Fruit fly (Drosophila melanogaster) whole organism, wandering third instar larva: ENCODE data around the gene Dsor1.

Experiments used
- Abd-B ChIP-seq: fragments of >200 bp; optimal IDR thresholded peaks from 2 replicates; lab custom pipeline; 2017; ENCODE audit warnings: missing biosample characterization, missing genetic modification characterization
- CG32264 ChIP-seq: fragments of 200-800 bp; sonication (Bioruptor generic); optimal IDR thresholded peaks from 2 replicates; lab custom pipeline; 2016; ENCODE audit warnings: missing biosample characterization, missing genetic modification characterization
- CG9705 ChIP-seq: fragments of 200-800 bp; sonication (Bioruptor generic); optimal IDR thresholded peaks from 2 replicates; lab custom pipeline; 2018; ENCODE audit warnings: missing biosample characterization, mild to moderate bottlenecking, missing genetic modification characterization
- CrebA ChIP-seq: fragments of 200-800 bp; sonication (Bioruptor generic); optimal IDR thresholded peaks from 2 replicates; lab custom pipeline; 2016; ENCODE audit warnings: missing biosample characterization, mild to moderate bottlenecking, missing genetic modification characterization, borderline replicate concordance
- Dfd ChIP-seq: fragments of >200 bp; optimal IDR thresholded peaks from 2 replicates; lab custom pipeline; 2017; ENCODE audit warnings: missing biosample characterization, missing genetic modification characterization
- Dif ChIP-seq: fragments of 200-275, 200-300 bp; sonication (Bioruptor generic); optimal IDR thresholded peaks from 2 replicates; lab custom pipeline; 2018; ENCODE audit warnings: missing biosample characterization, missing genetic modification characterization; ENCODE audit not compliant: partially characterized antibody
- GATAd ChIP-seq: sonication (Bioruptor generic); optimal IDR thresholded peaks from 2 replicates; lab custom pipeline; 2016; ENCODE audit warnings: missing biosample characterization, missing genetic modification characterization
- HLH106 ChIP-seq: fragments of 200-800 bp; optimal IDR thresholded peaks from 3 replicates; lab custom pipeline; 2019; ENCODE audit warnings: missing biosample characterization, mild to moderate bottlenecking, missing genetic modification characterization, moderate library complexity
- Hnf4 ChIP-seq: fragments of 200-800 bp; sonication (Bioruptor generic); optimal IDR thresholded peaks from 2 replicates; lab custom pipeline; 2016; ENCODE audit warnings: missing biosample characterization, mild to moderate bottlenecking, missing genetic modification characterization
- Hr78 ChIP-seq: fragments of >200 bp; optimal IDR thresholded peaks from 2 replicates; lab custom pipeline; 2017; ENCODE audit warnings: missing biosample characterization, missing genetic modification characterization
- Hr83 ChIP-seq: fragments of 200-300 bp; sonication (Bioruptor generic); optimal IDR thresholded peaks from 2 replicates; lab custom pipeline; 2016; ENCODE audit warnings: missing biosample characterization, mild to moderate bottlenecking, missing genetic modification characterization, moderate library complexity; ENCODE audit not compliant: poor library complexity, severe bottlenecking
- Mio ChIP-seq: sonication (Bioruptor generic); optimal IDR thresholded peaks from 2 replicates; lab custom pipeline; 2016; ENCODE audit warnings: missing biosample characterization, missing genetic modification characterization
- Myc ChIP-seq: fragments of >200 bp; optimal IDR thresholded peaks from 2 replicates; lab custom pipeline; 2017
- OdsH ChIP-seq: fragments of 200-800 bp; sonication (Bioruptor generic); optimal IDR thresholded peaks from 2 replicates; lab custom pipeline; 2016; ENCODE audit warnings: missing biosample characterization, mild to moderate bottlenecking, missing genetic modification characterization
- Rel ChIP-seq, 2 experiments: fragments of 200-800 bp; sonication (Bioruptor generic) in 1 of 2; optimal IDR thresholded peaks; 2 replicates in 1 of 2; 3 replicates in 1 of 2; lab custom pipeline; 2016 to 2019; ENCODE audit warnings: mild to moderate bottlenecking in 2 of 2, missing biosample characterization in 2 of 2, missing genetic modification characterization in 2 of 2, moderate library complexity in 1 of 2
- Sp1 ChIP-seq: fragments of 200-800 bp; sonication (Bioruptor generic); optimal IDR thresholded peaks from 3 replicates; lab custom pipeline; 2019; ENCODE audit warnings: missing biosample characterization, mild to moderate bottlenecking, missing genetic modification characterization, moderate library complexity
- Vsx2 ChIP-seq: fragments of 200-300, 225-300 bp; sonication (Bioruptor generic); optimal IDR thresholded peaks from 2 replicates; lab custom pipeline; 2018; ENCODE audit warnings: missing biosample characterization, missing genetic modification characterization; ENCODE audit not compliant: partially characterized antibody
- br ChIP-seq: fragments of 200-800 bp; sonication (Bioruptor generic); optimal IDR thresholded peaks from 2 replicates; lab custom pipeline; 2016; ENCODE audit warnings: missing biosample characterization, missing genetic modification characterization
- dl ChIP-seq, 2 experiments: fragments of 175-275, 200-275 bp in 1 of 2; fragments of 200-275 bp in 1 of 2; sonication (Bioruptor generic); optimal IDR thresholded peaks; lab custom pipeline; 2018; ENCODE audit warnings: mild to moderate bottlenecking in 2 of 2, missing biosample characterization in 2 of 2, missing genetic modification characterization in 2 of 2, moderate library complexity in 2 of 2; ENCODE audit not compliant: partially characterized antibody in 2 of 2, insufficient read depth in 1 of 2
- dmrt93B ChIP-seq: fragments of 200-800 bp; sonication (Bioruptor generic); optimal IDR thresholded peaks from 2 replicates; lab custom pipeline; 2018; ENCODE audit warnings: missing biosample characterization, mild to moderate bottlenecking, missing genetic modification characterization
- dsf ChIP-seq: sonication (Bioruptor generic); optimal IDR thresholded peaks from 2 replicates; lab custom pipeline; 2016; ENCODE audit warnings: missing biosample characterization, missing genetic modification characterization, borderline replicate concordance
- ey ChIP-seq: fragments of 200-800 bp; sonication (Bioruptor generic); optimal IDR thresholded peaks from 2 replicates; lab custom pipeline; 2016; ENCODE audit warnings: missing biosample characterization, missing genetic modification characterization
- h ChIP-seq: fragments of 200-800 bp; sonication (Bioruptor generic); optimal IDR thresholded peaks from 3 replicates; lab custom pipeline; 2016; ENCODE audit warnings: missing biosample characterization, mild to moderate bottlenecking, missing genetic modification characterization
- jim ChIP-seq: fragments of 175-275, 200-325 bp; sonication (Bioruptor generic); optimal IDR thresholded peaks from 2 replicates; lab custom pipeline; 2016; ENCODE audit warnings: missing biosample characterization, mild to moderate bottlenecking, missing genetic modification characterization
- lola ChIP-seq: fragments of >200 bp; optimal IDR thresholded peaks from 2 replicates; lab custom pipeline; 2017; ENCODE audit warnings: missing biosample characterization, missing genetic modification characterization
- pan ChIP-seq: fragments of >200 bp; optimal IDR thresholded peaks from 2 replicates; lab custom pipeline; 2017
- psq ChIP-seq: fragments of 200-800 bp; sonication (Bioruptor generic); optimal IDR thresholded peaks from 3 replicates; lab custom pipeline; 2017; ENCODE audit warnings: missing biosample characterization, mild to moderate bottlenecking, missing genetic modification characterization, moderate library complexity
- rgr ChIP-seq: fragments of 200-800 bp; sonication (Bioruptor generic); optimal IDR thresholded peaks from 3 replicates; lab custom pipeline; 2016; ENCODE audit warnings: missing biosample characterization, mild to moderate bottlenecking, missing genetic modification characterization
- sage ChIP-seq: fragments of 200-800 bp; sonication (Bioruptor generic); optimal IDR thresholded peaks from 2 replicates; lab custom pipeline; 2016; ENCODE audit warnings: missing biosample characterization, mild to moderate bottlenecking, missing genetic modification characterization
- sv ChIP-seq: fragments of 200-800 bp; sonication (Bioruptor generic); optimal IDR thresholded peaks from 3 replicates; lab custom pipeline; 2016; ENCODE audit warnings: missing biosample characterization, missing genetic modification characterization
- tai ChIP-seq: sonication (Bioruptor generic); optimal IDR thresholded peaks from 2 replicates; lab custom pipeline; 2016; ENCODE audit warnings: missing biosample characterization, missing genetic modification characterization
- usp ChIP-seq: fragments of >200 bp; optimal IDR thresholded peaks from 2 replicates; lab custom pipeline; 2017; ENCODE audit warnings: missing biosample characterization, missing genetic modification characterization
- woc ChIP-seq: sonication (Bioruptor generic); optimal IDR thresholded peaks from 2 replicates; lab custom pipeline; 2016; ENCODE audit warnings: missing biosample characterization, mild to moderate bottlenecking, missing genetic modification characterization

Gene Dsor1

DNA sequence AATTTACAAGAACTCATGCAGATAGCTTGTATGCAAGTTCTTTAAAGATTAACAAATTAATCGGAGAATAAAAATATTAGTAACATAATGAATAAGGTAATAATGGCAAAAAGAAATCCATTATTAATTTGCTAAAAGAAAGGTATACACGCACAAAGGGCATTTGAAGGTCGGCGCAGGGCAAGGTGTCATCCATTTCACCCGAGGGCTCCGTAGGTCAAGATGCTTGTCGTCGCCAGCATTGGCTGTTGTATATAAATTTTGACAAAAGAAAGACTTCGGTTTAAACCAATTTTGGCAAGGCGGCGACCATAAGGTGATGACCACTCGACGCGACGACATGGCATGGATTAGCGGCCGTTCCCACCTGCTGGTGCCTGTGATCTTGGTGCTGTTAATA, 22.0 kb upstream of the Dsor1 start, which contains the start of gene CG15370:
Gene CG15370, plus strand, starts transcription at position 301 of the 400 bp plus-strand sequence.
- TF ChIP-seq Myc (lab: Kevin White, UChicago) (no peak), jim (no peak), psq (no peak), tai (GFP tag; lab: Kevin White, UChicago) (no peak), sage (GFP tag; lab: Kevin White, UChicago) (no peak), Hnf4 (GFP tag; lab: Kevin White, UChicago) (no peak), Dif (GFP tag; lab: Kevin White, UChicago) (no peak), dsf (GFP tag; lab: Kevin White, UChicago) (no peak), CrebA (GFP tag; lab: Kevin White, UChicago) (no peak), Vsx2 (GFP tag; lab: Kevin White, UChicago) (no peak), Hr78 (GFP tag; lab: Kevin White, UChicago) (no peak), OdsH (GFP tag; lab: Kevin White, UChicago) (no peak), Abd-B (GFP tag; lab: Kevin White, UChicago) (no peak), usp (no peak), ey (GFP tag; lab: Kevin White, UChicago) (no peak)
- TF ChIP-seq, all 38 proteins: peak for 0

- TF ChIP-seq OdsH (GFP tag; lab: Kevin White, UChicago), result no peak
- TF ChIP-seq Dfd (GFP tag; lab: Kevin White, UChicago), result no peak
- no peak for TF ChIP-seq Hr78 (GFP tag; lab: Kevin White, UChicago)
- no peak for TF ChIP-seq dl (GFP tag; optimal IDR thresholded peaks at IDR 0.05; lab: Kevin White, UChicago; ENCODE audit: insufficient read depth in 1 of 2, partially characterized antibody in 2 of 2)
- TF ChIP-seq CG32264 (GFP tag; lab: Kevin White, UChicago), result no peak
- TF ChIP-seq lola (GFP tag; lab: Kevin White, UChicago), result no peak
- TF ChIP-seq, all 38 proteins: peak for 0
These were observed 20.3 kb upstream of the Dsor1 start, which contains the start of gene Gr8a for dm6 chrX:9226837-9227236. Gene Gr8a (plus strand): TSS chrX:9227137.

DNA sequence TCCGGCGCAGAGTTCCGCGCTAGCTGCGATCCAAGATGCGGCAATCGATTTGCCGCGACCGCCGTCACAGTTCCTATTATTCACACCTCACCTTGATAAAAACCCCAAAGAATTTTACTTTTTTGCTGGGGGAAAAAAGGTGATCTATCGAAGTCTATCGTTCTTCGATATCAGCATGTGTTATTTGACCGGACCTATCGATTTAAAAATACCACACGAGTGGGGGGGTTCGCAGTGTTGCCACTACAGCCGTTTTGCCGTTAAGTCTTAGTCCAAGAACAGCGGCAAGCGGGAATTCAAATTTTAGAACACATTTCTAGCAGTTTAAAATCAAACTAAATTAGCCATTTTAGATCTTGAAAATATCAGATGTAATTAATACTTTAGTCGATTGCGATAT, 14.9 kb upstream of the Dsor1 start, which contains the start of gene CG12121:
Gene CG12121, minus strand, starts transcription at position 180 of the 400 bp plus-strand sequence.
- TF ChIP-seq dmrt93B (GFP tag; lab: Kevin White, UChicago) (no peak), Vsx2 (GFP tag; lab: Kevin White, UChicago) (peak; percentile 71), Rel (GFP tag; optimal IDR thresholded peaks at IDR 0.05; lab: Kevin White, UChicago) (no peak), Rel (tag; optimal IDR thresholded peaks at IDR 0.05; lab: Kevin White, UChicago) (peak; percentile 94), woc (no peak)

- TF ChIP-seq dl (GFP tag; optimal IDR thresholded peaks at IDR 0.05; lab: Kevin White, UChicago; ENCODE audit: insufficient read depth in 1 of 2, partially characterized antibody in 2 of 2) (no peak), Hr83 (GFP tag; lab: Kevin White, UChicago) (no peak), tai (GFP tag; lab: Kevin White, UChicago) (no peak), pan (lab: Kevin White, UChicago) (no peak), CG9705 (GFP tag; lab: Kevin White, UChicago) (no peak), psq (no peak), dsf (GFP tag; lab: Kevin White, UChicago) (no peak)
These were observed 10.7 kb upstream of the Dsor1 start, which contains the start of gene Ir8a for dm6 chrX:9236485-9236884. Gene Ir8a (minus strand): TSS chrX:9236585.

DNA sequence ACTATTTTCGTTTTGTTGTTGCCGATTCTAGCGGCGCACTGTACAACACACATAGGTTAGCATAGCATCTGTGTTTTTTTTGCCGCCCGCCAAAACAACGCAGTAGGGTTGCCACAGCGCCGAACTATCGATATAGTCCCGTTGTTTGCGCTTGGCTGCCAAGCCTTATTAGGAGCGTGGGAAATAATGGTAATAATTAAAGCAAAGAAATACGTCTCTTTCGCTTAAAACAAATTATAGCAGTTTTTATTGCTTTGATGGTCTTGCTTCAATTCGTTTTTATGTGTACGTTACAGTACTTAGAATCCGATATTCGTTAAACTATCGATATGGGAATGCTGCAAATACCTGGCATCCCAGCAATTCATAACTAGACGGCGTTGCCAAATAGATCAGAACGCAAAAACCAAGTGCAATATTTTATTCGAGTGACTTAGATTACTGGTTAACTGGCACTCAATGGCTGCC, 3.7 kb upstream of the Dsor1 start, which contains the start of the genes mxc and Larp7:
Gene mxc, minus strand, starts transcription at position 51 of the 468 bp plus-strand sequence.
Gene Larp7, plus strand, starts transcription at position 401 of the 468 bp plus-strand sequence.
- TF ChIP-seq CG9705 (GFP tag; lab: Kevin White, UChicago), result peak; percentile 55
- no peak for TF ChIP-seq Sp1 (GFP tag; lab: Kevin White, UChicago)
- no peak for TF ChIP-seq CrebA (GFP tag; lab: Kevin White, UChicago)
- peak; percentile 58 for TF ChIP-seq dmrt93B (GFP tag; lab: Kevin White, UChicago)
- no peak for TF ChIP-seq Hr83 (GFP tag; lab: Kevin White, UChicago)
- peak; percentile 55 for TF ChIP-seq OdsH (GFP tag; lab: Kevin White, UChicago)
- TF ChIP-seq pan (lab: Kevin White, UChicago), result no peak
- TF ChIP-seq rgr (GFP tag; lab: Kevin White, UChicago), result peak; percentile 74
- no peak for TF ChIP-seq Abd-B (GFP tag; lab: Kevin White, UChicago)
- no peak for TF ChIP-seq Rel (GFP tag; optimal IDR thresholded peaks at IDR 0.05; lab: Kevin White, UChicago)
- peak; percentile 62 for TF ChIP-seq Rel (tag; optimal IDR thresholded peaks at IDR 0.05; lab: Kevin White, UChicago)
- no peak for TF ChIP-seq Dif (GFP tag; lab: Kevin White, UChicago)
- peak; percentile 78 for TF ChIP-seq ey (GFP tag; lab: Kevin White, UChicago)
- TF ChIP-seq sv (GFP tag; lab: Kevin White, UChicago), result no peak
- no peak for TF ChIP-seq br (GFP tag; lab: Kevin White, UChicago)
- peak; percentile 42 for TF ChIP-seq psq
- no peak for TF ChIP-seq Myc (lab: Kevin White, UChicago)
- TF ChIP-seq HLH106 (tag; lab: Kevin White, UChicago), result peak; percentile 76
- peak; percentile 10 for TF ChIP-seq GATAd (GFP tag; lab: Kevin White, UChicago)
- TF ChIP-seq h (GFP tag; lab: Kevin White, UChicago), result no peak
- no peak for TF ChIP-seq Mio
